Worm (Caenorhabditis elegans) whole organism, midembryonic: ENCODE results near the gene let-721.

Experiments used
- T22C8.4 ChIP-seq: fragments of 200-800 bp; sonication (Bioruptor generic); IDR thresholded peaks from 2 replicates; pipeline ENCODE4 v1.3.6; 2022; ENCODE audit warnings: missing genetic modification characterization, missing compliant biosample characterization
- cog-1 ChIP-seq: sonication (generic microtip); optimal IDR thresholded peaks from 2 replicates; lab custom pipeline; 2016; ENCODE audit warnings: missing genetic modification characterization, missing compliant biosample characterization
- flt-1 ChIP-seq: fragments of 200-800 bp; sonication (Bioruptor generic); IDR thresholded peaks from 2 replicates; pipeline ENCODE4 v1.3.6; 2022; ENCODE audit warnings: missing genetic modification characterization, missing compliant biosample characterization
- klf-2 ChIP-seq: fragments of 200-800 bp; sonication (Bioruptor generic); conservative IDR thresholded peaks from 2 replicates; pipeline ENCODE4 v1.3.6; 2022; ENCODE audit warnings: missing genetic modification reagents, missing genetic modification characterization, missing compliant biosample characterization
- med-1 ChIP-seq: sonication (generic microtip); optimal IDR thresholded peaks from 2 replicates; lab custom pipeline; 2017; ENCODE audit warnings: missing genetic modification characterization, mild to moderate bottlenecking, missing compliant biosample characterization, antibody characterized with exemption, missing genetic modification reagents; ENCODE audit not compliant: insufficient read depth
- ref-1 ChIP-seq: fragments of 200-800 bp; sonication (Bioruptor generic); conservative IDR thresholded peaks from 2 replicates; pipeline ENCODE4 v1.3.6; 2022; ENCODE audit warnings: missing genetic modification reagents, missing genetic modification characterization, missing compliant biosample characterization
- tab-1 ChIP-seq: fragments of 200-800 bp; sonication (Bioruptor generic); IDR thresholded peaks from 2 replicates; pipeline ENCODE4 v1.3.6; 2022; ENCODE audit warnings: missing genetic modification characterization, missing compliant biosample characterization
- ztf-23 ChIP-seq: fragments of 200-800 bp; sonication (Bioruptor generic); IDR thresholded peaks from 2 replicates; pipeline ENCODE4 v1.3.6; 2022; ENCODE audit warnings: missing genetic modification reagents, missing genetic modification characterization, missing compliant biosample characterization
- ztf-29 ChIP-seq: fragments of 200-800 bp; sonication (Bioruptor generic); IDR thresholded peaks from 2 replicates; pipeline ENCODE4 v1.3.6; 2022; ENCODE audit warnings: missing genetic modification reagents, missing genetic modification characterization, missing compliant biosample characterization

Gene let-721

ce11 chrIII:6452683-6453082 is 6.0 kb upstream of the let-721 start:
- TF ChIP-seq klf-2 (GFP tag; lab: Robert Waterston, UW), result no peak
- no peak for TF ChIP-seq ref-1 (GFP tag; lab: Robert Waterston, UW)

ce11 chrIII:6452278-6452677 is 5.6 kb upstream of the let-721 start, which contains the start of gene set-1:
TSS of gene set-1 (minus strand) at chrIII:6452378.
- TF ChIP-seq ref-1 (GFP tag; lab: Robert Waterston, UW) (no peak), flt-1 (GFP tag; lab: Robert Waterston, UW) (no peak), klf-2 (GFP tag; lab: Robert Waterston, UW) (no peak), cog-1 (tag; lab: Kevin White, UChicago) (no peak), tab-1 (GFP tag; lab: Robert Waterston, UW) (no peak), med-1 (GFP tag; lab: Kevin White, UChicago) (no peak), ztf-23 (GFP tag; lab: Robert Waterston, UW) (no peak), ztf-29 (GFP tag; lab: Robert Waterston, UW) (no peak), T22C8.4 (GFP tag; lab: Robert Waterston, UW) (no peak)

- TF ChIP-seq klf-2 (GFP tag; lab: Robert Waterston, UW), result no peak
- TF ChIP-seq ztf-23 (GFP tag; lab: Robert Waterston, UW), result no peak
- TF ChIP-seq tab-1 (GFP tag; lab: Robert Waterston, UW), result no peak
- TF ChIP-seq med-1 (GFP tag; lab: Kevin White, UChicago), result no peak
- no peak for TF ChIP-seq flt-1 (GFP tag; lab: Robert Waterston, UW)
- no peak for TF ChIP-seq cog-1 (tag; lab: Kevin White, UChicago)
- TF ChIP-seq ztf-29 (GFP tag; lab: Robert Waterston, UW), result no peak
- TF ChIP-seq ref-1 (GFP tag; lab: Robert Waterston, UW), result no peak
- no peak for TF ChIP-seq T22C8.4 (GFP tag; lab: Robert Waterston, UW)
Measured at ce11 chrIII:6450596-6450995, 3.9 kb upstream of the let-721 start, which contains the start of gene T26A5.6. TSS of gene T26A5.6 (minus strand) at chrIII:6450696.

ce11 chrIII:6449854-6450253 is 3.1 kb upstream of the let-721 start:
- TF ChIP-seq tab-1 (GFP tag; lab: Robert Waterston, UW) (no peak), klf-2 (GFP tag; lab: Robert Waterston, UW) (no peak), cog-1 (tag; lab: Kevin White, UChicago) (no peak), med-1 (GFP tag; lab: Kevin White, UChicago) (no peak), ztf-23 (GFP tag; lab: Robert Waterston, UW) (no peak), ref-1 (GFP tag; lab: Robert Waterston, UW) (no peak), T22C8.4 (GFP tag; lab: Robert Waterston, UW) (no peak), flt-1 (GFP tag; lab: Robert Waterston, UW) (no peak), ztf-29 (GFP tag; lab: Robert Waterston, UW) (no peak)

ce11 chrIII:6447521-6447920 is 814 bp upstream of the let-721 start:
- TF ChIP-seq cog-1 (tag; lab: Kevin White, UChicago) (no peak), flt-1 (GFP tag; lab: Robert Waterston, UW) (no peak), ztf-29 (GFP tag; lab: Robert Waterston, UW) (no peak), ztf-23 (GFP tag; lab: Robert Waterston, UW) (0 out of 2 replicates have a peak, but pooled peaks have one; percentile 13), med-1 (GFP tag; lab: Kevin White, UChicago) (no peak), tab-1 (GFP tag; lab: Robert Waterston, UW) (no peak), ref-1 (GFP tag; lab: Robert Waterston, UW) (no peak), klf-2 (GFP tag; lab: Robert Waterston, UW) (no peak)

- no peak for TF ChIP-seq T22C8.4 (GFP tag; lab: Robert Waterston, UW)
- no peak for TF ChIP-seq med-1 (GFP tag; lab: Kevin White, UChicago)
- TF ChIP-seq cog-1 (tag; lab: Kevin White, UChicago), result no peak
- no peak for TF ChIP-seq tab-1 (GFP tag; lab: Robert Waterston, UW)
- TF ChIP-seq ref-1 (GFP tag; lab: Robert Waterston, UW), result no peak
- TF ChIP-seq klf-2 (GFP tag; lab: Robert Waterston, UW), result no peak
- TF ChIP-seq flt-1 (GFP tag; lab: Robert Waterston, UW), result no peak
- TF ChIP-seq ztf-29 (GFP tag; lab: Robert Waterston, UW), result no peak
Measured at ce11 chrIII:6444335-6444734, 2.4 kb downstream of the let-721 start, which contains the start of gene C05D11.13. TSS of gene C05D11.13 (minus strand) at chrIII:6444586.

ce11 chrIII:6442305-6443125 is 4.2 kb downstream of the let-721 start, which contains the start of gene mel-32:
TSS of gene mel-32 (minus strand) at chrIII:6443000.
- TF ChIP-seq tab-1 (GFP tag; lab: Robert Waterston, UW), result no peak
- TF ChIP-seq T22C8.4 (GFP tag; lab: Robert Waterston, UW), result no peak
- no peak for TF ChIP-seq flt-1 (GFP tag; lab: Robert Waterston, UW)
- TF ChIP-seq ref-1 (GFP tag; lab: Robert Waterston, UW), result no peak
- TF ChIP-seq klf-2 (GFP tag; lab: Robert Waterston, UW), result no peak
- TF ChIP-seq cog-1 (tag; lab: Kevin White, UChicago), result no peak
- TF ChIP-seq ztf-29 (GFP tag; lab: Robert Waterston, UW), result no peak
- TF ChIP-seq ztf-23 (GFP tag; lab: Robert Waterston, UW), result no peak
- no peak for TF ChIP-seq med-1 (GFP tag; lab: Kevin White, UChicago)

ce11 chrIII:6439854-6440253 is 6.9 kb downstream of the let-721 start:
- TF ChIP-seq ref-1 (GFP tag; lab: Robert Waterston, UW) (no peak), tab-1 (GFP tag; lab: Robert Waterston, UW) (no peak), med-1 (GFP tag; lab: Kevin White, UChicago) (no peak), flt-1 (GFP tag; lab: Robert Waterston, UW) (no peak), T22C8.4 (GFP tag; lab: Robert Waterston, UW) (no peak), ztf-29 (GFP tag; lab: Robert Waterston, UW) (no peak), cog-1 (tag; lab: Kevin White, UChicago) (no peak), ztf-23 (GFP tag; lab: Robert Waterston, UW) (no peak), klf-2 (GFP tag; lab: Robert Waterston, UW) (no peak)
